Worm (Caenorhabditis elegans) whole organism, L1 larva: ENCODE measurements around the gene rps-14.

ENCODE experiments used
- ama-1 ChIP-seq: fragments of 150-350 bp; optimal IDR thresholded peaks from 2 replicates; lab custom pipeline; 2014
- ceh-82 ChIP-seq, 3 experiments: fragments of 150-350 bp in 1 of 3; sonication (generic microtip) in 2 of 3; optimal IDR thresholded peaks; 2 replicates each; lab custom pipeline; 2014 to 2017; ENCODE audit warnings: missing biosample characterization in 3 of 3, missing genetic modification characterization in 3 of 3
- elt-2 ChIP-seq: sonication (generic microtip); optimal IDR thresholded peaks from 2 replicates; lab custom pipeline; 2016; ENCODE audit warnings: missing genetic modification characterization, mild to moderate bottlenecking, inconsistent platforms, missing compliant biosample characterization, missing genetic modification reagents
- lin-39 ChIP-seq: fragments of 150-350 bp; optimal IDR thresholded peaks from 2 replicates; lab custom pipeline; 2014; ENCODE audit warnings: missing biosample characterization, missing genetic modification reagents, missing genetic modification characterization
- lsy-2 ChIP-seq, 2 experiments: fragments of 150-350 bp; optimal IDR thresholded peaks; 2 replicates each; lab custom pipeline; 2014; ENCODE audit warnings: missing biosample characterization in 2 of 2, missing genetic modification characterization in 2 of 2
- mep-1 ChIP-seq: fragments of 150-350 bp; optimal IDR thresholded peaks from 2 replicates; lab custom pipeline; 2014; ENCODE audit warnings: missing biosample characterization, missing genetic modification characterization
- nhr-71 ChIP-seq: sonication (generic microtip); optimal IDR thresholded peaks from 2 replicates; lab custom pipeline; 2016; ENCODE audit warnings: mild to moderate bottlenecking, missing genetic modification characterization, moderate library complexity, missing compliant biosample characterization
- nhr-76 ChIP-seq: sonication (generic microtip); optimal IDR thresholded peaks from 2 replicates; lab custom pipeline; 2017; ENCODE audit warnings: missing biosample characterization, missing genetic modification characterization
- skn-1 ChIP-seq: fragments of 150-350 bp; optimal IDR thresholded peaks from 2 replicates; lab custom pipeline; 2014; ENCODE audit warnings: missing biosample characterization, missing genetic modification characterization
- snpc-4 ChIP-seq: fragments of 150-350 bp; optimal IDR thresholded peaks from 2 replicates; lab custom pipeline; 2014; ENCODE audit warnings: missing biosample characterization, missing genetic modification characterization
- sptf-1 ChIP-seq: fragments of 150-350 bp; optimal IDR thresholded peaks from 2 replicates; lab custom pipeline; 2014; ENCODE audit warnings: missing biosample characterization, missing genetic modification characterization
- unc-130 ChIP-seq: fragments of 150-350 bp; optimal IDR thresholded peaks from 2 replicates; lab custom pipeline; 2017; ENCODE audit warnings: missing biosample characterization, missing genetic modification characterization, inconsistent platforms
- zag-1 ChIP-seq: fragments of 150-350 bp; optimal IDR thresholded peaks from 2 replicates; lab custom pipeline; 2014; ENCODE audit warnings: missing biosample characterization, missing genetic modification characterization
- ztf-11 ChIP-seq, 2 experiments: sonication (generic microtip); optimal IDR thresholded peaks; 2 replicates each; lab custom pipeline; 2016 to 2017; ENCODE audit warnings: missing genetic modification characterization in 2 of 2, missing biosample characterization in 1 of 2, missing compliant biosample characterization in 1 of 2

DNA sequence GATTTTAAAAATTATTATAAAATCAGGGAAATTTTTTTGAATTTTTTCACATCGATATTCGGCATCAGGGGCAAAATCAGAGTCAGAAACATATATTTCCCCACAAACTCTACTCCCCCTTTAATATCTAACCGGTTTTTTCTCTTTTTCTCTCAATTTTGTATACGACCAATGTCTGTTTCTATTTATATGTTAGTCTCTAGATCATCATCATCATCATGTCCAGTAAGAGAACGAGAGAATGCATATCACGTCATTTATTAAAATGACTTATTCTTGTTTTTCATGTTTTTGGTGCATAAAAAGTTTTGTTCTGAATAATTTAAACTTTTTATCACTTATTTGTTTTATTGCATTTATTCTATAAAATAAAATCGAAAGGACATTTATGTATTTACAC lies 26.8 kb downstream of the rps-14 start:
- no peak for TF ChIP-seq snpc-4 (tag; lab: Kevin White, UChicago)
- TF ChIP-seq nhr-76 (tag; lab: Kevin White, UChicago), result no peak
- no peak for TF ChIP-seq unc-130 (tag; lab: Kevin White, UChicago)
- no peak for TF ChIP-seq ztf-11 (tag; optimal IDR thresholded peaks at IDR 0.05; lab: Kevin White, UChicago)
- no peak for TF ChIP-seq lin-39 (tag; lab: Kevin White, UChicago)
- no peak for TF ChIP-seq sptf-1 (tag; lab: Kevin White, UChicago)
- peak in 1 of 2 experiments; percentile 17 for TF ChIP-seq lsy-2 (tag; optimal IDR thresholded peaks at IDR 0.05; lab: Kevin White, UChicago)
- TF ChIP-seq skn-1 (tag; lab: Kevin White, UChicago), result no peak
- TF ChIP-seq elt-2 (tag; lab: Kevin White, UChicago), result no peak
- TF ChIP-seq mep-1 (tag; lab: Kevin White, UChicago), result no peak
- no peak for TF ChIP-seq ama-1 (lab: Kevin White, UChicago)
- TF ChIP-seq ceh-82 (tag; optimal IDR thresholded peaks at IDR 0.05; lab: Kevin White, UChicago), result no peak
- peak; percentile 23 for TF ChIP-seq nhr-71 (tag; lab: Kevin White, UChicago)
- TF ChIP-seq zag-1 (tag; lab: Kevin White, UChicago), result no peak
